Fruit fly (Drosophila melanogaster): ENCODE measurements around the gene CG9213.

Gene CG9213

DNA sequence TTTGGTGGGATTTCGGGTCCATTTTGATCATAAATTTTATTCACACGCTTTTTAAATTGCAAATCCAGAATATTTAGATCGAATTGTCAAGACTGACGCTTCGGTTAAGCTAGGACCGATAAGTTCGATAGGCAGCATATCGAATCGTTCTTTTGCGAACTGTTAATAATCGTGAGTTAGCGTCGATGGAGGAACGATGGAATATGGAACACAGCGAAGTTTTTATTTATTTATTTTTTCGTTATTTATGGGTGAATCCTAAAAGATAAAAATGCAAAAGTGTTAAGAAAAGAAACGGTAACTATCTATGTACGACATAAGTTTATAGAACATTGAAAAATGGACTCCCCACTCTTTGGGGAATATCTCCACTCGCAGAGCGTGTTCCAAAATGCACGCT lies 18.4 kb downstream of the CG9213 start, which contains the start of gene CG42300:
TSS of gene CG42300 (minus strand) at position 101 of the 400 bp plus-strand sequence.
- TF ChIP-seq CG30020 (tag; optimal IDR thresholded peaks at IDR 0.05): peak; percentile 28
- no peak for TF ChIP-seq CG17802 (tag; optimal IDR thresholded peaks at IDR 0.05)

DNA sequence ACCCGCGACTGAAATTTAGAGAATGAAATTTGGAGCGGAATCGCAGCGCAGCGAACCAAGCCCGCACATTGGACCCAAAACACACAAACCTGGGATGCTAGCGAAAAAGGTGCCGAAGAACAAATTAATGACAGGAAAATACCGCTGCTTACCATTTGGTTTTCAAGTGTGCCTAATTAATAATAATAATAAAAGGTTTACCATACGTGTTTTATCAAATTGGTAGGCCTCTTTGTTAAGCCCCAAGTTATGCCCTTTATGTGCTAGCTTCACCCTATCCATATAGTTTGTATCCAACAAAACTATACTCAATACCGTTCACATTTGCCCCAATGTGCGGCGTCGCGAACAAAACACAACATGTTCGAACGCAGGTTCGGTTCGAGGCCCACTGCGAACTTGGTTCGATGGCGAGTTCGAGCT lies 20.1 kb downstream of the CG9213 start, which contains the start of gene Ac13E:
TSS of gene Ac13E (minus strand) at position 23 of the 423 bp plus-strand sequence.
- peak; percentile 74 for TF ChIP-seq CG5245 (GFP tag; optimal IDR thresholded peaks at IDR 0.05)
- TF ChIP-seq Ravus (GFP tag; IDR thresholded peaks at IDR 0.05): peak; percentile 30
- 0 out of 2 replicates have a peak, but pooled peaks have one; percentile 22 for TF ChIP-seq aop (GFP tag; IDR thresholded peaks at IDR 0.05)
- TF ChIP-seq shn (GFP tag; optimal IDR thresholded peaks at IDR 0.05): peak; percentile 76
- TF ChIP-seq row (GFP tag; IDR thresholded peaks at IDR 0.05): peak; percentile 98
- peak; percentile 81 for TF ChIP-seq CG14860 (GFP tag; IDR thresholded peaks at IDR 0.05; ENCODE audit: partially characterized antibody)
- peak; percentile 72 for TF ChIP-seq vnd (GFP tag; IDR thresholded peaks at IDR 0.05; ENCODE audit: partially characterized antibody)
- peak; percentile 94 for TF ChIP-seq gem (tag; optimal IDR thresholded peaks at IDR 0.05)
- TF ChIP-seq CG30020 (tag; optimal IDR thresholded peaks at IDR 0.05): peak; percentile 63
- peak; percentile 71 for TF ChIP-seq Bdp1 (GFP tag; optimal IDR thresholded peaks at IDR 0.05)
- TF ChIP-seq eve (GFP tag; optimal IDR thresholded peaks at IDR 0.05): peak; percentile 33 to 95
- peak; percentile 92 for TF ChIP-seq nmo (GFP tag; optimal IDR thresholded peaks at IDR 0.05)
- peak; percentile 91 for TF ChIP-seq CG12391 (tag; optimal IDR thresholded peaks at IDR 0.05)
- peak; percentile 57 for TF ChIP-seq Myb (GFP tag; optimal IDR thresholded peaks at IDR 0.05)
- peak; percentile 76 for TF ChIP-seq CG11456 (GFP tag; IDR thresholded peaks at IDR 0.05)
- TF ChIP-seq CG10979 (tag; optimal IDR thresholded peaks at IDR 0.05): peak; percentile 92
- peak; percentile 93 for TF ChIP-seq CG2712 (tag; optimal IDR thresholded peaks at IDR 0.05)
- 0 out of 2 replicates have a peak, but pooled peaks have one; percentile 16 for TF ChIP-seq crol (GFP tag; IDR thresholded peaks at IDR 0.05)
- no peak for TF ChIP-seq HmgD (GFP tag; optimal IDR thresholded peaks at IDR 0.05)
- peak; percentile 83 for TF ChIP-seq Optix (GFP tag; IDR thresholded peaks at IDR 0.05)
- TF ChIP-seq wor (GFP tag; IDR thresholded peaks at IDR 0.05): peak; percentile 83
- peak; percentile 74 for TF ChIP-seq Nf-YB (GFP tag; optimal IDR thresholded peaks at IDR 0.05)
- peak; percentile 91 for TF ChIP-seq CG8924 (tag; optimal IDR thresholded peaks at IDR 0.05)
- TF ChIP-seq CG9932 (GFP tag; IDR thresholded peaks at IDR 0.05): peak; percentile 90
- peak; percentile 94 for TF ChIP-seq lilli (GFP tag; optimal IDR thresholded peaks at IDR 0.05)
- peak; percentile 35; the same call in 1 of the 3 replicates for TF ChIP-seq C15 (GFP tag; IDR thresholded peaks at IDR 0.05)
- TF ChIP-seq Hr39 (optimal IDR thresholded peaks at IDR 0.05): no peak
- peak; percentile 80 for TF ChIP-seq kah (GFP tag; optimal IDR thresholded peaks at IDR 0.05)
- TF ChIP-seq CG12071 (GFP tag; optimal IDR thresholded peaks at IDR 0.05): peak; percentile 75
- TF ChIP-seq Aef1 (GFP tag; IDR thresholded peaks at IDR 0.05): peak; percentile 74; the same call in 2 of the 3 replicates
- peak; percentile 79 for TF ChIP-seq pho (GFP tag; optimal IDR thresholded peaks at IDR 0.05)
- TF ChIP-seq CG7745 (tag; optimal IDR thresholded peaks at IDR 0.05): no peak
- TF ChIP-seq zen (tag; optimal IDR thresholded peaks at IDR 0.05): peak; percentile 83
- peak; percentile 83 for TF ChIP-seq CG15601 (tag; optimal IDR thresholded peaks at IDR 0.05)
- peak; percentile 79 for TF ChIP-seq tap (tag; optimal IDR thresholded peaks at IDR 0.05)
- peak; percentile 54; the same call in 1 of the 2 replicates for TF ChIP-seq CG5953 (GFP tag; IDR thresholded peaks at IDR 0.05)
- peak; percentile 75 for TF ChIP-seq sim (GFP tag; IDR thresholded peaks at IDR 0.05)
- TF ChIP-seq CG2120 (GFP tag; optimal IDR thresholded peaks at IDR 0.05): peak; percentile 92
- TF ChIP-seq CG32767 (GFP tag; IDR thresholded peaks at IDR 0.05): peak; percentile 88
- TF ChIP-seq TFAM (GFP tag; optimal IDR thresholded peaks at IDR 0.05): peak; percentile 69
- 0 out of 2 replicates have a peak, but pooled peaks have one; percentile 33 for TF ChIP-seq CG16779 (GFP tag; IDR thresholded peaks at IDR 0.05)
- TF ChIP-seq fd102C (GFP tag; optimal IDR thresholded peaks at IDR 0.05): peak; percentile 51
- TF ChIP-seq bsh (GFP tag; optimal IDR thresholded peaks at IDR 0.05): peak; percentile 89 to 90
- peak; percentile 90 for TF ChIP-seq CG10209 (GFP tag; optimal IDR thresholded peaks at IDR 0.05)
- TF ChIP-seq bab2 (GFP tag; optimal IDR thresholded peaks at IDR 0.05): peak; percentile 69
- peak; percentile 91 for TF ChIP-seq ems (GFP tag; optimal IDR thresholded peaks at IDR 0.05)
- peak; percentile 83 for TF ChIP-seq CG4328 (GFP tag; optimal IDR thresholded peaks at IDR 0.05)
- TF ChIP-seq Chrac-16 (GFP tag; optimal IDR thresholded peaks at IDR 0.05): peak; percentile 93
